Fruit fly (Drosophila melanogaster): ENCODE measurements around the gene Tsp.

The Tsp gene

DNA sequence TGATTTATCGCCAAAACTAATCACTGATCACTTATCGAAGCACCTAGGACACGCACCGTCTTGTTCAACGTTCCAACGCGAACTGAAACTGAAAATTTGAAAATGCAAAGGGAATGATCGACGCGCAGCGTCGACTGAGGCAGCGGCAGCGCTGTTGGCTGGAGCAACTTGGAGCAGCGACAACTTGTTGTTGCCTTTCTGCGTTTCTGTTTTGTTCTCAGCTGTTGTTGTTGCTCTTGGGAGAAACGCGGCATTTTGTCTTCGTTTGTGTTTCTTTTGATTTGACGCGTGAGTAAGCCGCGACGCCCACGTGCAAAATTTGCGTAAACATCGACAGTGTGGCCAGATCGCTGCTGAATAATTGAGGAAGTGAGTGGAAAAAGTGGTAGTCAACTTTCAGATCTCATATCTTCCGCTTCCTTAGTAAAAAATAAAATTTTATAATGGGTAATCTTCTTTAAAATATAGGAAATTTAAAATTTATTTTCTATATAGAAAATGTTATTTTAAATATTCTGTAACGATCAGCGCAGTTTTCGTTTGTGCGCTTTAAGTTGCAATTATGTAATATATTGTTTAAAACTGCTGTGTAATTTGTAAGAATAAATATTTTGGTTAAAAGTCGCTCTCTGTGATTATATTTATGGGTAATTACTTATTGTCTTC lies at the start of gene Tsp (continued):
- TF ChIP-seq CG14860 (GFP tag; IDR thresholded peaks at IDR 0.05; ENCODE audit: partially characterized antibody) (no peak), ato (GFP tag; IDR thresholded peaks at IDR 0.05; ENCODE audit: partially characterized antibody) (no peak), CG31224 (GFP tag; IDR thresholded peaks at IDR 0.05) (no peak), MESR4 (GFP tag; optimal IDR thresholded peaks at IDR 0.05) (no peak), CG42726 (GFP tag; IDR thresholded peaks at IDR 0.05; ENCODE audit: partially characterized antibody) (0 out of 2 replicates have a peak, but pooled peaks have one; percentile 47), sna (GFP tag; IDR thresholded peaks at IDR 0.05; ENCODE audit: partially characterized antibody) (0 out of 2 replicates have a peak, but pooled peaks have one; percentile 16), E2f2 (GFP tag; IDR thresholded peaks at IDR 0.05) (peak; percentile 5; the same call in 1 of the 2 replicates), CG8359 (GFP tag; optimal IDR thresholded peaks at IDR 0.05; ENCODE audit: borderline replicate concordance) (peak; percentile 7), CG9932 (GFP tag; IDR thresholded peaks at IDR 0.05) (no peak), sr (GFP tag; IDR thresholded peaks at IDR 0.05) (peak; percentile 86), Oli (tag; optimal IDR thresholded peaks at IDR 0.05) (no peak), CG32772 (GFP tag; IDR thresholded peaks at IDR 0.05) (no peak), h (optimal IDR thresholded peaks at IDR 0.05) (no peak), Trl (optimal IDR thresholded peaks at IDR 0.05) (peak in 1 of 2 experiments; percentile 33), Trl (GFP tag; optimal IDR thresholded peaks at IDR 0.05) (no peak), CG4360 (GFP tag; IDR thresholded peaks at IDR 0.05) (peak; percentile 93), CG2678 (tag; optimal IDR thresholded peaks at IDR 0.05) (peak; percentile 8), ttk (GFP tag; IDR thresholded peaks at IDR 0.05) (no peak), zfh1 (GFP tag; IDR thresholded peaks at IDR 0.05) (no peak), Ets97D (GFP tag; optimal IDR thresholded peaks at IDR 0.05) (peak; percentile 25), gro (GFP tag; optimal IDR thresholded peaks at IDR 0.05) (peak; percentile 10), hkb (optimal IDR thresholded peaks at IDR 0.05) (no peak), hkb (GFP tag; IDR thresholded peaks at IDR 0.05) (no peak), slbo (GFP tag; IDR thresholded peaks at IDR 0.05) (no peak; the same call in 1 of the 2 replicates), CG12744 (GFP tag; optimal IDR thresholded peaks at IDR 0.05) (no peak), CG7987 (GFP tag; optimal IDR thresholded peaks at IDR 0.05) (no peak), yki (optimal IDR thresholded peaks at IDR 0.05) (no peak), Xrp1 (GFP tag; IDR thresholded peaks at IDR 0.05) (no peak), tx (GFP tag; optimal IDR thresholded peaks at IDR 0.05) (no peak), CG4424 (GFP tag; optimal IDR thresholded peaks at IDR 0.05) (no peak), repo (GFP tag; optimal IDR thresholded peaks at IDR 0.05) (no peak), CG8089 (GFP tag; optimal IDR thresholded peaks at IDR 0.05) (no peak), CG33213 (GFP tag; optimal IDR thresholded peaks at IDR 0.05) (no peak), Aef1 (GFP tag; IDR thresholded peaks at IDR 0.05) (peak; percentile 22; the same call in 1 of the 3 replicates), pfk (GFP tag; optimal IDR thresholded peaks at IDR 0.05) (no peak), hth (optimal IDR thresholded peaks at IDR 0.05) (no peak), CG13287 (GFP tag; IDR thresholded peaks at IDR 0.05; ENCODE audit: partially characterized antibody) (peak; percentile 62; the same call in 1 of the 2 replicates), kay (GFP tag; optimal IDR thresholded peaks at IDR 0.05) (no peak), Meics (GFP tag; optimal IDR thresholded peaks at IDR 0.05) (peak; percentile 17), CG7271 (tag; optimal IDR thresholded peaks at IDR 0.05) (peak; percentile 25), odd (GFP tag; optimal IDR thresholded peaks at IDR 0.05) (no peak), Fer2 (tag; optimal IDR thresholded peaks at IDR 0.05) (no peak), CG13296 (GFP tag; optimal IDR thresholded peaks at IDR 0.05) (no peak), CG1602 (GFP tag; optimal IDR thresholded peaks at IDR 0.05) (no peak), pb (GFP tag; optimal IDR thresholded peaks at IDR 0.05) (no peak), CG32532 (GFP tag; IDR thresholded peaks at IDR 0.05) (peak; percentile 20; the same call in 1 of the 2 replicates), CG11085 (GFP tag; IDR thresholded peaks at IDR 0.05) (no peak), pita (GFP tag; optimal IDR thresholded peaks at IDR 0.05) (no peak), tio (GFP tag; optimal IDR thresholded peaks at IDR 0.05) (no peak), CG11504 (tag; optimal IDR thresholded peaks at IDR 0.05) (no peak), CG17385 (GFP tag; optimal IDR thresholded peaks at IDR 0.05) (no peak), NC2α (GFP tag; optimal IDR thresholded peaks at IDR 0.05) (no peak)
